Worm (Caenorhabditis elegans): ENCODE measurements around the gene ZC178.2.
A peak's percentile ranks its signal among the peaks of the same experiment; 100 is the strongest.

The ZC178.2 gene

DNA sequence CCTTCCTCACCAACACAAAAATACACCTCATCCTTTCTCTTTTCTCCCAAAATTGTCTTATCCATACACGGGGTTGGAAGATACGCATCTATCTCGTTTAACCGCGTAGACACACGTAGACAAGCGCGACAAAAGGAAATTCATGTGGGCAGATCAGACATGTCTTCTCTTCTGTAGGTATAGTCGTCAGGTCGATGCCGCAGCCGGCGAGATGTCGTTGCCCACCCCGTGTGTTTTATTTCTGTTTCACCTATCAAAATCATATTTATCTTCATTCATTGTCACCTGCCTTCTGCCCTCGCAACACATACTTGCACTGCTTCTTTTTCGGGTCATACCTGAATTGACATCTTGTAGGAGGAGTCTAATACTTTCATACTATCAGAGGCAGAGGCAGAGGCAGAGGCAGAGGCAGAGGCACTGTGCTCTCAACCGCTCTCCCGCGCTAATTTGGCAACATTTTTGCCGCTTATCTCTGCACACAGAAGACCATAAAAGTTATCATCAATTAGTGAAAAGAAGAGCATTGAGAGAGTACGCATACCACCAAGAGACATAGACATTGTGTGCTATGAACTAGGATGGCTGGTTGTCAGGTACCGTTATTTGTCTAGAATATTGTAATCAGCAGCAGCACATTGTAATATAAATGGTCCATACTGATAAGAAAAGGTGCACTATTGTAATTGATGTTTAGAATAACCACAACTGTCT is 50.4 kb downstream of the ZC178.2 start (continued):
- no peak for TF ChIP-seq pha-4 (GFP tag; IDR thresholded peaks at IDR 0.05)
- TF ChIP-seq pha-4 (tag; optimal IDR thresholded peaks at IDR 0.05) = no peak
- no peak for TF ChIP-seq R02D3.7 (tag; optimal IDR thresholded peaks at IDR 0.05)
- TF ChIP-seq hif-1 (tag; optimal IDR thresholded peaks at IDR 0.05) = no peak
- no peak for TF ChIP-seq F44E2.7 (GFP tag; IDR thresholded peaks at IDR 0.05)
- TF ChIP-seq mxl-3 (GFP tag; optimal IDR thresholded peaks at IDR 0.05) = peak; percentile 13
- no peak for TF ChIP-seq snpc-1.2 (GFP tag; IDR thresholded peaks at IDR 0.05)
- peak; percentile 32; the same call in 1 of the 2 replicates for TF ChIP-seq hmg-1.1 (GFP tag; IDR thresholded peaks at IDR 0.05)
- TF ChIP-seq hlh-30 (tag; optimal IDR thresholded peaks at IDR 0.05; ENCODE audit: insufficient read depth) = peak; percentile 84
- peak; percentile 89 for TF ChIP-seq dmd-6 (GFP tag; IDR thresholded peaks at IDR 0.05)
- no peak for TF ChIP-seq fkh-10 (GFP tag; optimal IDR thresholded peaks at IDR 0.05)
- no peak for TF ChIP-seq egl-43 (GFP tag; IDR thresholded peaks at IDR 0.05)
- TF ChIP-seq nhr-111 (GFP tag; optimal IDR thresholded peaks at IDR 0.05) = no peak
- TF ChIP-seq pqm-1 (tag; optimal IDR thresholded peaks at IDR 0.05) = peak; percentile 85
- TF ChIP-seq F26F4.8 (GFP tag; conservative IDR thresholded peaks at IDR 0.05) = no peak
- TF ChIP-seq nhr-48 (tag; optimal IDR thresholded peaks at IDR 0.05) = peak; percentile 69

DNA sequence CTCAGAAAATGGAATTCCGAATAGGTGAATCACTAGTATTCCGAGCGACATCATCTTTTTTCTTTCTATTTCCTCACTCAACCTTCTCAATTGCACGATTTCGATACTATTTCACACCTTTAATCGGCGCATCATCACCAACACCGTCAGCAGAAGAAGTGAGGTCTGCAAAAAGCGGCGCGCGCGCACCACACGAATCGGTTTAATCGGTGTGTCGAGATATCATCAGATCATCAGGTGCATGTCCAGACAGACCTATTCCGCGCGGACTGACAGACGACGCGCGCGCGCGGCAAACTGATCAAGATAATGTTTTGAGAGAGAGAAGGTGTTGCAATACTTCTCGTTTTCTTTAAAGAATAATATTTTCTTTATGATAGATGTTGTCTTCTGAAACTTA is 51.3 kb downstream of the ZC178.2 start:
- TF ChIP-seq madf-9 (GFP tag; conservative IDR thresholded peaks at IDR 0.05) (peak; percentile 48; the same call in 1 of the 2 replicates), unc-62 (GFP tag; optimal IDR thresholded peaks at IDR 0.05 in 1 of 2) (no peak), unc-62 (tag; optimal IDR thresholded peaks at IDR 0.05) (no peak), mdl-1 (tag; optimal IDR thresholded peaks at IDR 0.05) (peak in 1 of 2 experiments; percentile 7), mxl-3 (GFP tag; optimal IDR thresholded peaks at IDR 0.05) (peak; percentile 77), hlh-30 (tag; optimal IDR thresholded peaks at IDR 0.05; ENCODE audit: insufficient read depth) (peak; percentile 62), set-16 (GFP tag; IDR thresholded peaks at IDR 0.05) (0 out of 2 replicates have a peak, but pooled peaks have one; percentile 18), daf-19 (GFP tag; conservative IDR thresholded peaks at IDR 0.05) (no peak), nhr-28 (tag; optimal IDR thresholded peaks at IDR 0.05) (peak; percentile 8), fkh-10 (GFP tag; optimal IDR thresholded peaks at IDR 0.05) (no peak), F49E8.2 (tag; optimal IDR thresholded peaks at IDR 0.05; ENCODE audit: borderline replicate concordance) (no peak), nhr-111 (GFP tag; optimal IDR thresholded peaks at IDR 0.05) (no peak), saeg-2 (GFP tag; IDR thresholded peaks at IDR 0.05) (no peak), ctbp-1 (GFP tag; IDR thresholded peaks at IDR 0.05) (no peak), ceh-20 (GFP tag; IDR thresholded peaks at IDR 0.05) (no peak), mes-2 (tag; optimal IDR thresholded peaks at IDR 0.05; ENCODE audit: poor library complexity, severe bottlenecking) (peak; percentile 19), hlh-11 (tag; optimal IDR thresholded peaks at IDR 0.05) (peak; percentile 54), pha-4 (GFP tag; IDR thresholded peaks at IDR 0.05) (no peak), pha-4 (tag; optimal IDR thresholded peaks at IDR 0.05) (no peak), fos-1 (tag; optimal IDR thresholded peaks at IDR 0.05) (no peak), F10B5.3 (tag; optimal IDR thresholded peaks at IDR 0.05) (no peak), lin-1 (GFP tag; IDR thresholded peaks at IDR 0.05) (no peak), F26F4.8 (GFP tag; conservative IDR thresholded peaks at IDR 0.05) (no peak), aha-1 (tag) (peak; percentile 6), dmd-8 (GFP tag; IDR thresholded peaks at IDR 0.05) (no peak)

DNA sequence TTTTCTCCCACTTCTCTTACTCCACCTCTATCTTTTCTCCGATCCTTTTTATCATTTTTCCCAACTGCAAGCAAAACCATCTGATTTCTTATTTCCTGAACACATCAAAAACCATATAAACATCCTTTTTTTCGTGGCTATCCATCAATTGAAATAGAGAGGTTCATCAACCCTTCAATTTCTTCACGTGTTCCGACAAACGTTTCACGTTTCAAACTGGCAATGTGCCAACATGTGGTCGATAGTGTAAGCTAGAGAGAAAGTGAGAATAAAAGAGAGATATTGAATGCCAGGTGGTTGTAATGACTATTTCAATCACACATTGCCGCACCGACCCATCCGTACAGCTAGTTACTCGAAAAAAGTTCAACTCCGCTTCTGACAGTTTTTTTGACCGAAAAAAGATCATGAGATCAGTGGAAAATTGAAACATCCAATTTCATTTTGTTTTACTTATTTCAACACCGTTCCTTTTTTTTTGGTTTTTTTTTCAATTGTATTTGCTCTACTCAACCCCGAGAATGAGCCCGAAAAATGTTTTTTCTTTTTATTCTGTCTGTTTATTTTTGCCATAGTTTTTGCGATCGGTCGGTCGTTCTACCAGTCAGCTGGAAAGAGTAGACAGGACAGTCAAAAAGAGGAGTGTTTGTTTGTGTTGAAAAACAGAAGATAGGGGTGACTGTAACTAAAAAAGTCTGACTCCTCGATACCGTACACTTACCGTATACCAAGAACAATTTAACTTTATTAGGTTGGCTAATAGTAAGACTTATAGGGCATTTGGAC is 53.0 kb downstream of the ZC178.2 start:
- TF ChIP-seq daf-16 (GFP tag; optimal IDR thresholded peaks at IDR 0.05) (no peak), daf-16 (tag; optimal IDR thresholded peaks at IDR 0.05) (peak; percentile 41), lin-15B (tag; optimal IDR thresholded peaks at IDR 0.05) (no peak), duxl-1 (tag; optimal IDR thresholded peaks at IDR 0.05; ENCODE audit: poor library complexity) (no peak), ztf-11 (tag; optimal IDR thresholded peaks at IDR 0.05) (no peak), jun-1 (tag; optimal IDR thresholded peaks at IDR 0.05) (no peak), tra-1 (GFP tag; IDR thresholded peaks at IDR 0.05) (0 out of 2 replicates have a peak, but pooled peaks have one; percentile 56), ceh-44 (GFP tag; IDR thresholded peaks at IDR 0.05) (no peak), lsy-2 (tag; optimal IDR thresholded peaks at IDR 0.05) (peak in 1 of 2 experiments; percentile 22), attf-4 (tag; optimal IDR thresholded peaks at IDR 0.05) (no peak), set-16 (GFP tag; IDR thresholded peaks at IDR 0.05) (no peak), dpl-1 (GFP tag; optimal IDR thresholded peaks at IDR 0.05) (no peak), arid-1 (GFP tag; conservative IDR thresholded peaks at IDR 0.05) (no peak), dmd-9 (GFP tag; IDR thresholded peaks at IDR 0.05) (no peak)
